Fruit fly (Drosophila melanogaster) whole organism, embryonic: Measurements from ENCODE around the gene CG46458.
A peak's percentile ranks its signal among the peaks of the same experiment; 100 is the strongest.

ENCODE experiments used
- Abd-B ChIP-seq: fragments of 200-800 bp; sonication (Bioruptor generic); optimal IDR thresholded peaks from 2 replicates; lab custom pipeline; 2018; ENCODE audit warnings: missing biosample characterization, mild to moderate bottlenecking, missing genetic modification characterization, moderate library complexity
- Antp ChIP-seq: fragments of 200-800 bp; sonication (Bioruptor generic); optimal IDR thresholded peaks from 3 replicates; lab custom pipeline; 2016; ENCODE audit warnings: missing biosample characterization, missing genetic modification characterization
- B-H2 ChIP-seq: fragments of 200-800 bp; sonication (Bioruptor generic); optimal IDR thresholded peaks from 2 replicates; lab custom pipeline; 2018; ENCODE audit warnings: missing biosample characterization, mild to moderate bottlenecking, missing genetic modification characterization
- CG10321 ChIP-seq: fragments of 200-800 bp; sonication (Bioruptor generic); IDR thresholded peaks from 2 replicates; pipeline ENCODE4 v1.3.6; 2022; ENCODE audit warnings: missing biosample characterization, missing genetic modification characterization
- CG10431 ChIP-seq: fragments of 200-800 bp; sonication (Bioruptor generic); optimal IDR thresholded peaks from 3 replicates; lab custom pipeline; 2018; ENCODE audit warnings: missing biosample characterization, mild to moderate bottlenecking, missing genetic modification characterization
- CG11398 ChIP-seq: fragments of 200-800 bp; sonication (Bioruptor generic); optimal IDR thresholded peaks from 2 replicates; lab custom pipeline; 2016; ENCODE audit warnings: missing biosample characterization, missing genetic modification characterization
- CG11723 ChIP-seq: fragments of 200-800 bp; sonication (Bioruptor generic); optimal IDR thresholded peaks from 2 replicates; lab custom pipeline; 2017; ENCODE audit warnings: missing biosample characterization, mild to moderate bottlenecking, missing genetic modification characterization
- CG12744 ChIP-seq: fragments of 200-800 bp; sonication (Bioruptor generic); optimal IDR thresholded peaks from 2 replicates; lab custom pipeline; 2016; ENCODE audit warnings: missing biosample characterization, missing genetic modification characterization
- CG15011 ChIP-seq: fragments of 200-800 bp; sonication (Bioruptor generic); optimal IDR thresholded peaks from 3 replicates; lab custom pipeline; 2018; ENCODE audit warnings: missing biosample characterization, mild to moderate bottlenecking, missing genetic modification characterization
- CG15601 ChIP-seq: fragments of 200-800 bp; sonication (Bioruptor generic); optimal IDR thresholded peaks from 3 replicates; lab custom pipeline; 2019; ENCODE audit warnings: missing biosample characterization, mild to moderate bottlenecking, missing genetic modification characterization, moderate library complexity
- CG1647 ChIP-seq: fragments of 200-800 bp; sonication (Bioruptor generic); optimal IDR thresholded peaks from 3 replicates; lab custom pipeline; 2016; ENCODE audit warnings: missing biosample characterization, missing genetic modification characterization
- CG17186 ChIP-seq: fragments of 200-800 bp; sonication (Bioruptor generic); optimal IDR thresholded peaks from 3 replicates; lab custom pipeline; 2017; ENCODE audit warnings: missing biosample characterization, missing genetic modification reagents, missing genetic modification characterization
- CG17328 ChIP-seq: fragments of 200-800 bp; sonication (Bioruptor generic); IDR thresholded peaks from 2 replicates; pipeline ENCODE4 v1.3.6; 2022; ENCODE audit warnings: missing biosample characterization, missing genetic modification characterization
- CG17802 ChIP-seq: fragments of 200-800 bp; sonication (Bioruptor generic); optimal IDR thresholded peaks from 2 replicates; lab custom pipeline; 2018; ENCODE audit warnings: missing biosample characterization, mild to moderate bottlenecking, missing genetic modification characterization, moderate library complexity
- CG17829 ChIP-seq: fragments of 200-800 bp; optimal IDR thresholded peaks from 2 replicates; lab custom pipeline; 2019; ENCODE audit warnings: missing biosample characterization, mild to moderate bottlenecking, missing genetic modification characterization, moderate library complexity
- CG1832 ChIP-seq: fragments of 200-800 bp; sonication (Bioruptor generic); optimal IDR thresholded peaks from 2 replicates; lab custom pipeline; 2017; ENCODE audit warnings: missing biosample characterization, mild to moderate bottlenecking, missing genetic modification characterization, inconsistent platforms
- CG2889 ChIP-seq: fragments of 200-800 bp; sonication (Bioruptor generic); IDR thresholded peaks from 3 replicates; pipeline ENCODE4 v1.3.6; 2022; ENCODE audit warnings: missing biosample characterization, missing genetic modification characterization
- CG30020 ChIP-seq: fragments of 200-800 bp; optimal IDR thresholded peaks from 2 replicates; lab custom pipeline; 2019; ENCODE audit warnings: missing biosample characterization, mild to moderate bottlenecking, missing genetic modification characterization, moderate library complexity
- CG31224 ChIP-seq: fragments of 200-800 bp; sonication (Bioruptor generic); IDR thresholded peaks from 2 replicates; pipeline ENCODE4 v1.3.6; 2022; ENCODE audit warnings: missing biosample characterization, missing genetic modification characterization
- CG32532 ChIP-seq: fragments of 200-800 bp; sonication (Bioruptor generic); IDR thresholded peaks from 2 replicates; pipeline ENCODE4 v1.3.6; 2022; ENCODE audit warnings: missing biosample characterization, missing genetic modification characterization
- CG33557 ChIP-seq: fragments of 200-800 bp; sonication (Bioruptor generic); optimal IDR thresholded peaks from 2 replicates; lab custom pipeline; 2019; ENCODE audit warnings: missing biosample characterization, mild to moderate bottlenecking, missing genetic modification characterization, moderate library complexity
- CG3407 ChIP-seq: fragments of 200-800 bp; sonication (Bioruptor generic); optimal IDR thresholded peaks from 2 replicates; lab custom pipeline; 2018; ENCODE audit warnings: missing biosample characterization, mild to moderate bottlenecking, missing genetic modification characterization
- CG4424 ChIP-seq: fragments of 200-800 bp; sonication (Bioruptor generic); optimal IDR thresholded peaks from 3 replicates; lab custom pipeline; 2016; ENCODE audit warnings: missing biosample characterization, missing genetic modification characterization
- CG7556 ChIP-seq: fragments of 200-800 bp; sonication (Bioruptor generic); optimal IDR thresholded peaks from 2 replicates; lab custom pipeline; 2017; ENCODE audit warnings: missing biosample characterization, mild to moderate bottlenecking, missing genetic modification characterization
- CG7745 ChIP-seq: fragments of 200-800 bp; sonication (Bioruptor generic); optimal IDR thresholded peaks from 2 replicates; lab custom pipeline; 2018; ENCODE audit warnings: missing biosample characterization, mild to moderate bottlenecking, missing genetic modification characterization, moderate library complexity
- CHES-1-like ChIP-seq: fragments of 200-800 bp; sonication (Bioruptor generic); optimal IDR thresholded peaks from 2 replicates; lab custom pipeline; 2016; ENCODE audit warnings: missing biosample characterization, missing genetic modification characterization
- CrebB ChIP-seq: fragments of 200-800 bp; sonication (Bioruptor generic); optimal IDR thresholded peaks from 3 replicates; lab custom pipeline; 2018; ENCODE audit warnings: missing biosample characterization, mild to moderate bottlenecking, missing genetic modification characterization
- Dad ChIP-seq: fragments of 200-800 bp; sonication (Bioruptor generic); optimal IDR thresholded peaks from 3 replicates; lab custom pipeline; 2016; ENCODE audit warnings: missing biosample characterization, missing genetic modification characterization
- H15 ChIP-seq: fragments of 200-800 bp; sonication (Bioruptor generic); IDR thresholded peaks from 3 replicates; pipeline ENCODE4 v1.3.6; 2022; ENCODE audit warnings: missing biosample characterization, missing genetic modification characterization
- Kr ChIP-seq: fragments of 200-800 bp; sonication (Bioruptor generic); optimal IDR thresholded peaks from 2 replicates; lab custom pipeline; 2017; ENCODE audit warnings: missing biosample characterization, mild to moderate bottlenecking, missing genetic modification characterization
- Mrtf ChIP-seq: fragments of 200-800 bp; sonication (Bioruptor generic); IDR thresholded peaks from 3 replicates; pipeline ENCODE4 v1.3.6; 2022; ENCODE audit warnings: missing biosample characterization, missing genetic modification characterization
- Neu2 ChIP-seq: fragments of 200-800 bp; sonication (Bioruptor generic); optimal IDR thresholded peaks from 3 replicates; lab custom pipeline; 2016; ENCODE audit warnings: missing biosample characterization, missing genetic modification characterization, borderline replicate concordance
- Oli ChIP-seq: fragments of 200-800 bp; sonication (Bioruptor generic); optimal IDR thresholded peaks from 2 replicates; lab custom pipeline; 2018; ENCODE audit warnings: missing biosample characterization, mild to moderate bottlenecking, missing genetic modification characterization, moderate library complexity
- Sox100B ChIP-seq: fragments of 200-800 bp; sonication (Bioruptor generic); optimal IDR thresholded peaks from 3 replicates; lab custom pipeline; 2018; ENCODE audit warnings: missing biosample characterization, mild to moderate bottlenecking, missing genetic modification characterization
- Ssrp ChIP-seq: fragments of 200-800 bp; sonication (Bioruptor generic); optimal IDR thresholded peaks from 2 replicates; lab custom pipeline; 2018; ENCODE audit warnings: missing biosample characterization, mild to moderate bottlenecking, missing genetic modification characterization, moderate library complexity
- YL-1 ChIP-seq: fragments of 200-800 bp; sonication (Bioruptor generic); optimal IDR thresholded peaks from 3 replicates; lab custom pipeline; 2017; ENCODE audit warnings: missing biosample characterization, mild to moderate bottlenecking, missing genetic modification characterization
- ap ChIP-seq: fragments of 200-800 bp; sonication (Bioruptor generic); IDR thresholded peaks from 2 replicates; pipeline ENCODE4 v1.3.6; 2022; ENCODE audit warnings: missing biosample characterization, missing genetic modification characterization
- ase ChIP-seq: fragments of 200-800 bp; sonication (Bioruptor generic); IDR thresholded peaks from 3 replicates; pipeline ENCODE4 v1.3.6; 2022; ENCODE audit warnings: missing biosample characterization, missing genetic modification characterization
- da ChIP-seq: fragments of 200-800 bp; sonication (Bioruptor generic); optimal IDR thresholded peaks from 2 replicates; lab custom pipeline; 2016; ENCODE audit warnings: missing biosample characterization, missing genetic modification characterization
- en ChIP-seq: fragments of 200-800 bp; sonication (Bioruptor generic); optimal IDR thresholded peaks from 2 replicates; lab custom pipeline; 2016; ENCODE audit warnings: missing biosample characterization, missing genetic modification characterization
- fd96Cb ChIP-seq: fragments of 200-800 bp; sonication (Bioruptor generic); optimal IDR thresholded peaks from 2 replicates; lab custom pipeline; 2018; ENCODE audit warnings: missing biosample characterization, mild to moderate bottlenecking, missing genetic modification characterization, moderate library complexity
- ftz-f1 ChIP-seq: fragments of 200-800 bp; sonication (Bioruptor generic); optimal IDR thresholded peaks from 2 replicates; lab custom pipeline; 2016; ENCODE audit warnings: missing biosample characterization, missing genetic modification characterization
- gfzf ChIP-seq: fragments of 200-800 bp; sonication (Bioruptor generic); optimal IDR thresholded peaks from 2 replicates; lab custom pipeline; 2016; ENCODE audit warnings: missing biosample characterization, mild to moderate bottlenecking, missing genetic modification characterization, moderate library complexity
- gt ChIP-seq: fragments of 200-800 bp; sonication (Bioruptor generic); IDR thresholded peaks from 2 replicates; pipeline ENCODE4 v1.3.6; 2022; ENCODE audit warnings: missing biosample characterization, missing genetic modification characterization
- odd ChIP-seq: fragments of 200-800 bp; sonication (Bioruptor generic); optimal IDR thresholded peaks from 2 replicates; lab custom pipeline; 2017; ENCODE audit warnings: missing biosample characterization, mild to moderate bottlenecking, missing genetic modification characterization
- sens-2 ChIP-seq: fragments of 200-800 bp; sonication (Bioruptor generic); IDR thresholded peaks from 2 replicates; pipeline ENCODE4 v1.3.6; 2022; ENCODE audit warnings: missing biosample characterization, missing genetic modification characterization
- tin ChIP-seq: fragments of 200-800 bp; sonication (Bioruptor generic); optimal IDR thresholded peaks from 3 replicates; lab custom pipeline; 2016; ENCODE audit warnings: missing biosample characterization, missing genetic modification characterization
- toy ChIP-seq: fragments of 200-800 bp; sonication (Bioruptor generic); IDR thresholded peaks from 2 replicates; pipeline ENCODE4 v1.3.6; 2022; ENCODE audit warnings: missing biosample characterization, missing genetic modification characterization
- unc-4 ChIP-seq: fragments of 200-800 bp; sonication (Bioruptor generic); IDR thresholded peaks from 2 replicates; pipeline ENCODE4 v1.3.6; 2022; ENCODE audit warnings: missing biosample characterization, missing genetic modification characterization; ENCODE audit not compliant: partially characterized antibody
- zf30C ChIP-seq: fragments of 200-800 bp; sonication (Bioruptor generic); optimal IDR thresholded peaks from 3 replicates; lab custom pipeline; 2018; ENCODE audit warnings: missing biosample characterization, mild to moderate bottlenecking, missing genetic modification characterization

CG46458 gene

dm6 chr3R:6881264-6882014 lies 76.7 kb downstream of the CG46458 start (continued):
- TF ChIP-seq gfzf (GFP tag; lab: Kevin White, UChicago) (no peak), CG4424 (GFP tag; lab: Kevin White, UChicago) (peak; percentile 79), CG17829 (peak; percentile 77), fd96Cb (tag; lab: Kevin White, UChicago) (peak; percentile 79), CG31224 (GFP tag; lab: Robert Waterston, UW) (no peak), Kr (GFP tag; lab: Kevin White, UChicago) (no peak), CG17802 (no peak), zf30C (GFP tag; lab: Kevin White, UChicago) (peak; percentile 97), CG10321 (GFP tag; lab: Robert Waterston, UW) (no peak), CG11398 (GFP tag; lab: Kevin White, UChicago) (peak; percentile 49), CG1647 (GFP tag; lab: Kevin White, UChicago) (no peak), odd (GFP tag; lab: Kevin White, UChicago) (peak; percentile 51), ase (GFP tag; lab: Robert Waterston, UW) (no peak), Mrtf (GFP tag; lab: Robert Waterston, UW) (0 out of 3 replicates have a peak, but pooled peaks have one; percentile 58), CG32532 (GFP tag; lab: Robert Waterston, UW) (no peak), CG17186 (GFP tag; lab: Kevin White, UChicago) (no peak), H15 (GFP tag; lab: Robert Waterston, UW) (no peak), CG7745 (tag; lab: Kevin White, UChicago) (peak; percentile 5), CG11723 (GFP tag; lab: Kevin White, UChicago) (no peak), en (peak; percentile 27), YL-1 (GFP tag; lab: Kevin White, UChicago) (no peak), Dad (peak; percentile 21), CHES-1-like (GFP tag; lab: Kevin White, UChicago) (peak; percentile 57), gt (peak; percentile 27; the same call in 1 of the 2 replicates), CG7556 (no peak), CG1832 (GFP tag; lab: Kevin White, UChicago) (no peak), CG15011 (GFP tag; lab: Kevin White, UChicago) (no peak), toy (GFP tag; lab: Robert Waterston, UW) (no peak), B-H2 (GFP tag; lab: Kevin White, UChicago) (no peak), CG15601 (peak; percentile 77), Sox100B (GFP tag; lab: Kevin White, UChicago) (peak; percentile 64), sens-2 (GFP tag; lab: Robert Waterston, UW) (no peak), da (GFP tag; lab: Kevin White, UChicago) (no peak), Ssrp (tag; lab: Kevin White, UChicago) (no peak), CG3407 (GFP tag; lab: Kevin White, UChicago) (peak; percentile 64), CG17328 (peak; percentile 73), ftz-f1 (GFP tag; lab: Kevin White, UChicago) (no peak), Oli (tag; lab: Kevin White, UChicago) (peak; percentile 76), ap (GFP tag; lab: Robert Waterston, UW) (0 out of 2 replicates have a peak, but pooled peaks have one; percentile 41), CG10431 (GFP tag; lab: Kevin White, UChicago) (peak; percentile 23), CrebB (tag; lab: Kevin White, UChicago) (peak; percentile 14), Abd-B (GFP tag; lab: Kevin White, UChicago) (peak; percentile 14), CG2889 (GFP tag; lab: Robert Waterston, UW) (no peak), CG33557 (GFP tag; lab: Kevin White, UChicago) (peak; percentile 82), Neu2 (GFP tag; lab: Kevin White, UChicago) (peak; percentile 71), CG30020 (tag; lab: Kevin White, UChicago) (no peak), CG12744 (peak; percentile 51), unc-4 (GFP tag; lab: Robert Waterston, UW) (no peak), Antp (GFP tag; lab: Kevin White, UChicago) (peak; percentile 62), tin (GFP tag; lab: Kevin White, UChicago) (peak; percentile 60)
